Fruit fly (Drosophila melanogaster): ENCODE results near the gene CG3457.
A peak's percentile ranks its signal among the peaks of the same experiment; 100 is the strongest.

CG3457 gene

DNA sequence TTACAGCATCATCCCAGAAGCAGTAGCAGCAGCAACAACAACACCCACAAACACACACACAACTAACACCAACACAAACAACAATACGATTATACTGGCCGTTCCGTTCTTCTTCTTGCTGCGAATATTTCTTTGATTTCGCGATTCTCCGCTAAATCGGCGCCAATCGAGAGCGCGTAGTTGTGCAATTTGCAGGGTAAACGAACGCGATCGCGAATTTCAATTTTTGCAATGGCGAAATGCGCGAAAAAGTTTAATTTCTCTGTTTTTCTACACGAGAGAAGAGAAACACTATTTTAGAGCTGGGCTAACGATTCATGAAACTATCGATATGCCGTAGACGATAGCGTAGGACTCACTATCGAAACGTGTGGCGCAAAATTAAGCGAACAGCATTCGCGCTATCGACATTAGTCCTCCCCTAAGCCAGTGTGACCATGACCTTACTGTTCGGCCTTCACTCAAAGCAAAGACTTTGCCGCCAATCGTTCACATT, 28.9 kb upstream of the CG3457 start, which contains the start of gene wapl:
TSS of gene wapl (minus strand) at position 316 of the 496 bp plus-strand sequence.
- TF ChIP-seq noc (tag; optimal IDR thresholded peaks at IDR 0.05) = peak; percentile 29

DNA sequence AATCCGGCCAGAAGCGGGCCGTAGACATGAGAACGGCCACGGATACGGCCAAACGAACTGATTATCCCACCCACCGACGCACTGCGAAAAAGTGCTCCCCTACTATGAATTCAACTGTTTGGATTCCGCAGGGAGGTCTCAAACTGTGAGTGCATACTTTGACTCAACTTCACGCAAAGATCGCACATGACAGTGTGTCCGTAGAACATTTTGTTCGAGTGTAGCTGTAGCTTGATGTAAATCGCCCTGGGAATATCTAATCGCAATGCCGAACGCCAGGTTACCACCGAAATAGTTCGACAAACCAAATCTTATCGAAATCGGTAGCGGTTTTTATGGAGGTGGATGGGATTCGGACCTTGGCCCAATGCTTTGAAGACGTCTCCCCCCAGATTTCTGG, 26.6 kb upstream of the CG3457 start:
- TF ChIP-seq noc (tag; optimal IDR thresholded peaks at IDR 0.05) = no peak

DNA sequence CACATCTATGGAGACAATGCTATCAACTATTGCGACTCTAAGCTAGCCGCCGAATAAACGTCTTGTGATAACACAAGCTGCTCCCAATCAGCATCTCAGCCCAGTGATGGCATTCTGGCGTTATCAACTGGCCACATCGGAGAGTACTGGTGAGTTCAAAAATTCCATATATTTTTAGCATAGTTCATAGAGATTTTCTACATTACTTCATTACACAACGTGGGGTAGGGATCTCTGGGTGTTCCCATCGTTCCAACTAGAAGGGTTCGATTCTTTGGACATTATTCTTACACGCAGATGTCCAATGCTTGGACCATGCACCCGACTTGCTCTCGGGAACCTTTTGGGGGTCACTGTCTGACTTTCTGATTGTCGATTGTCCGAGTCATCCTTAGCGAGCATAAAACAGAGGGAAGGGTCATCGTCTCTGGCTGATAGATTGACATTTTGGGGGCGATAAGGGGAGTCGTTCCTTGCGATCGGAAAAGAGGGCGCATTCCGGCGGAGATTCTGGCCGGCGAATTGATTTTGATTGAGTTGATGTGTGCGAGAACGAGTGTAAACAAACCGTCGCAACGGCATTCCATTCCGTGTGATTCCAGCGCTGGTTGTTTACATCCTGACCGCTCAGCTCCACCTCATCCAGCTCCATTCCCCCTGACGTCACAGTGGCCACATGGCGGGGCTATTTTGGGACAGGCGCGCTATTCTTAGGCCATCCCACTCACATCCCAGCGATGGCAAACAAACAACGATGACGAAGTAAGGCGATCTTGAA, 25.3 kb upstream of the CG3457 start, which contains the start of the genes Cyp4d1 and CG3630:
TSS of gene Cyp4d1 (minus strand) at position 51 of the 778 bp plus-strand sequence.
TSS of gene CG3630 (plus strand) at position 67 of the 778 bp plus-strand sequence.
- peak; percentile 44 for TF ChIP-seq noc (tag; optimal IDR thresholded peaks at IDR 0.05)

DNA sequence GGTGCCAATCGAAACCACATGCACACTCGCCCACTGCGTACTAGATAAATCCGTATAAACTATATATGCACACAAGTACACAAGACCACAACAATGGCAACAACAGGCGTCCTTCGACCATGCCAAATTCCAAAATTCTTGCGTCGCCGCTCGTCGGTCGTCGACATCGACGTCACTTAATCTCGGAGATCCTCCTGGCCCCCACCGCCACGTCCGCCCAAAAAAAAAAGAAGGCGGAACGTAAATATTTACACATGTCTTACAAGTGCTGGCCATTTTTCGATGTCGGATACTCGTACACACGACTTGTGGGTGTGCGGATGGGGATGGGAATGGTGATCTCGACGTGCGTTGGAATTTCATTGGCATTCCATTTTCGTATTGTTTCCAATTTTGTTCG, 24.3 kb upstream of the CG3457 start:
- TF ChIP-seq noc (tag; optimal IDR thresholded peaks at IDR 0.05) = no peak

DNA sequence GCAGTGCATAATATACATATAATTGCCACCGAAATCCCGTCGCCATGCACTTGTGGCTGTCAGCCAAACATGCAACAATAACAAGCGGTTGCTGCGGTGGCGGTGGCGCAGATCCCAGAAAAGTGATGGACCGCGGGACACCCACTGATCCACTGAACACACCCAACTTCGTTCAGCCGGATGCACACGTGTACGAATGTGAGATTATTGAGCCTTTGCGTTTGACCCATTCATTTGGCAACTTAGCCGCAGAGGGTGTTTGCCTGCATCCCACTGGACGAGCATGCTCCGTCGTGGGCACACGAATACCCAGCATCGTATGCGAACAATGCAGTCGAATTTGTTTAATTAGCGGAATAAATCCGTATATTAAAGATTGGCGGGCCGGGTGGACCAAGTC, 22.2 kb upstream of the CG3457 start:
- no peak for TF ChIP-seq noc (tag; optimal IDR thresholded peaks at IDR 0.05)

DNA sequence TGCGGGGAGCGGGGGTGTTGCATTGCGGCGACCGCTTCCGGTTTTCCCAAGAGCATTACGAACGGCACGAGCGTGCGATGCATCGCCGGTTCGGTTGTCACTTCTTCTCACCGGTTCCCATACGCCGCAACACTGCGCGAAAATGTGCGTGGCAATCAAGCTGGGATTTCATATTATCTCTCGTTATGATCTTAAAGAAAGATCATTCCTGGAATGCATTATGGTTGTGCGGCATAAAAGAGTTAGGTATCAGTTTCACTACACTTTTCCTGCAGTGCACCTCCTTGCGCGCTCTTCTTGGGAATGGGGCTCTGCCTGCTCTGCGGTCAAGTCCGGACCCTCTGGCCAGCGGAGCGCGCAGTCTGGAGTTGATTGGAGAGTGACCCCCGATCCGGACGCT, 21.5 kb upstream of the CG3457 start:
- TF ChIP-seq noc (tag; optimal IDR thresholded peaks at IDR 0.05) = no peak

DNA sequence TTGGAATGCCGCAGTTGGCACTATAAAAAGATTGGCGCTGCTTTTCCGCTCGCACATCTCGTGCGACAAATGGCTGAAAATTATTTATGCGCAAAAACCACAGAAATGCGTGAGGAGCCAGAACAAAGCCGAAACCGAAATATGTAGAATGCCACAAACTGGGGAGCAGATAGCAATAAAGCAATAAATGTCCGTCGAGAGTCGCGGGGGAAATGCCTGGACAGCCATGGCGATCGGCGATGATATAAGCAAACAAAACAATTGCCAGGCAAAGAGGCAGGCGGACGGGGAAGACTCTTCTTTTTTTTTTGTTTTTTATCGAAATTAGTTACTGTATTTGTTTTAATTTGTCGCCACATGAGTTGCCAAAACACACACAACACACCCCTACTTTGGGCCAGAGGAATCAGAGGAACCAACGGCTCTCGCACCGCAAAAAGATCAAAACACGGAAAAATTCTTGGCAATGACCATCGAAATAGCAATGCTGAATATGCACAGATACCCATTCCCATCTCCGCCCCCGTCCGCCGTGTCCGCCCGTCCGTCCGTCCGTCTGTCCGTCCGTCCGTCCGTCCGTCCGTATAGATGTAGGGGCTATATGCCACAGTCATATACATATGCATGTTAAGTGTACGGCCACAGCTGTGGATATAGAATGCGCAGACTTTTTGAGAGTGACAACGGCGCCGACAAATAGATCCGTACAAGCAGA, 19.0 kb upstream of the CG3457 start:
- TF ChIP-seq noc (tag; optimal IDR thresholded peaks at IDR 0.05) = no peak

DNA sequence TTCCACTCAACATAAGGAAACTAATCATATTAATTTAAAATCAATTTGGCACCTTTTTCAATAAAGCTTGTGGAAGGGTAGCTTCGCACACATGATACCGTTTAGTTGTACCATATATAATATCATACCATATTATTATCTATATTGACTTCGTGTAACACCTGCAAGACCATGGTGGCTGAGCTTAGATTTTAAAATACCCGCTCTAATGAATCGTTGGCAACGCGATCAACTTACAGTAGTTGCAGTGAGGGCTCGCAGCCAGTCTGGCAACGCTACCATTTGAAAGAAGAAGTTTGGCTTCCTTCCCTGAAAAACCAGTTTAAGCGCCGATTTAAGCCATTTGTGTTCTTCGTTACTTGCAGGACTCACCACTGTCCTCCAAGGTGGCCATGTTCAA, 17.2 kb upstream of the CG3457 start:
- no peak for TF ChIP-seq noc (tag; optimal IDR thresholded peaks at IDR 0.05)

DNA sequence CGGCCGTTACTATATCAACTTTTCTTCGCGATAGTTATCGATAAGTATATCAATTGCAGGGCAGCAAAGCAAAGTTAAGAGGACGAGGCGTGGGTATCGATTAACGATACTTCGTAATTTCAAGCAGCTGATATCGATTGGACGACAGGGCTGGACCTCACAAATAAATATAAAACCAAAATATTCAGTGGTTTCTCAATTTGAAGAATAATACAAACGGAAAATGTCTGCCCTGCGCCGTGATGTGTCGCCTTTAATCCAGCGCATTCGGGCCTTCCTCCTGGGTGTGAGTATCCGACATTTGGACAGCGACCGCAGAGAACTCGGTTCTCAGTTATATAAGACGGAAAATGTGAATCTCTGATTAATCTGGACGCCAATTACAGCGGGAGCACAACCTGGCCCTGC, 15.2 kb upstream of the CG3457 start, which contains the start of gene ND-B14.5A:
TSS of gene ND-B14.5A (plus strand) at position 107 of the 408 bp plus-strand sequence.
- no peak for TF ChIP-seq noc (tag; optimal IDR thresholded peaks at IDR 0.05)

DNA sequence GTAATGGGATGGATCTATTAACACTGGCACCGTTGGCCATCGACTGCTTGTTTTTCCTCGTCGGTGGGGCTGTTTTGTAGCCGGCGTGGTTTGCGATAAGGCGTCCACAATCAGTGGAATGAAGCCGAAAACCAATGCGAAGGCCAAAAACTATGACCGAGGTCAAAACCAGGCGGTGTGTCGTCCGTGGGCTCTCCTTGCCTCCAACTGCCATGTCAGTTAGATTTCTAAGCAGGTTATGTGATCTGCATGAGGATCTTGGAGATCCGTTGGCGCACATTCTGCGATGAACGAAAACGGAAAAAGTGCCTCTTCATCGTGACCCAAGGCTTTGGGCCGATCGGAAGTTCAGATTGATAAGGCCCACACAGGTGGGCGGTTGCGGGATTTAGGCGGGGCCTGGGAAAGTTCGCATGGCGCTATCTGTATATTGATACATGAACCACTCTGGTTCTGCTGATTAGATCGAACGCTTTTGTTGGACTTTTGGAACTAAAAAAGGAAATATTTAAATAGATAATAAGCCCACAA, 12.3 kb upstream of the CG3457 start, which contains the start of gene Cyp4d14:
TSS of gene Cyp4d14 (minus strand) at position 51 of the 531 bp plus-strand sequence.
- TF ChIP-seq noc (tag; optimal IDR thresholded peaks at IDR 0.05) = no peak

DNA sequence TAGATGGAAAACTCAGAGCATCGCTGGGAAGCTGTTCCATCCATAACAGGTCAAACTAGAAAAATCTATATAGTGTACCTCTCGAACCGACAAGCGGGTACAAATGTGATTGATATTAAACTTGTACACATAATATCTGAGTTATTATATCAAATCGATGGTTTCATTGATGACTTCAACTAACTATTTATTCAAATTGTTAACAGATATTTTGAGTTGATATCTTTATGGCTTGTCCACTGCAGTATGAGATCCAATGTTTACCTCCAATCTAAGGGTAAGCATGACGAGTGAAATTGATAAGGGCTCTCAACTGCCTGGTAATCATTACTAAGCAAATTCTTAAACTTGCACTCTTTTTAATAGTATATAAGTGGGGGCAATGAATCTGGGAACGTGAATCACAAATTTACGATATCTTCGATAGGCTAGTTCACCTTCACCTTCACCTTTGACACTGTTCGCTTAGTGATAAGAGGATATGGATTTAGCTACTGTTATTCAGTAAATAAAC, 11.6 kb upstream of the CG3457 start, which contains the start of gene Cyp4d2:
TSS of gene Cyp4d2 (plus strand) at position 51 of the 514 bp plus-strand sequence.
- no peak for TF ChIP-seq noc (tag; optimal IDR thresholded peaks at IDR 0.05)

DNA sequence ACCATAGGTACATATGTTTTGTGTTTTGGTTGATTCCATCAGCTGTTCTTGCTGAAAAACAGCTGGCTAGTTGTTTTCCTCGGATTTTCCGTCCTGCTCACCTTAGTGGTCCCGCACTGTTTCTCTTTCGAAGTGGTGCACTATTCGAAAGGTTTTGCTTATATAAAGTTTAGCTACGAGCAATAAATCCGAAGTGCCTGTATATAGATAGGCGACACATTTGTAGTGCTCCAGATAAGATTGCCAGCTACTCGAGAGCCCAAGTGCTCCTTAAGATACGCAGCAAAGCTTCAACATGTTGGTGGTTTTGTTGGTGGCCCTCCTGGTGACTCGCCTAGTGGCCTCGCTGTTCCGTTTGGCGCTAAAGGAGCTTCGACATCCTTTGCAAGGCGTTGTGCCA, 8.8 kb upstream of the CG3457 start, which contains the start of gene Cyp4ae1:
TSS of gene Cyp4ae1 (plus strand) at position 206 of the 400 bp plus-strand sequence.
- TF ChIP-seq noc (tag; optimal IDR thresholded peaks at IDR 0.05) = no peak

DNA sequence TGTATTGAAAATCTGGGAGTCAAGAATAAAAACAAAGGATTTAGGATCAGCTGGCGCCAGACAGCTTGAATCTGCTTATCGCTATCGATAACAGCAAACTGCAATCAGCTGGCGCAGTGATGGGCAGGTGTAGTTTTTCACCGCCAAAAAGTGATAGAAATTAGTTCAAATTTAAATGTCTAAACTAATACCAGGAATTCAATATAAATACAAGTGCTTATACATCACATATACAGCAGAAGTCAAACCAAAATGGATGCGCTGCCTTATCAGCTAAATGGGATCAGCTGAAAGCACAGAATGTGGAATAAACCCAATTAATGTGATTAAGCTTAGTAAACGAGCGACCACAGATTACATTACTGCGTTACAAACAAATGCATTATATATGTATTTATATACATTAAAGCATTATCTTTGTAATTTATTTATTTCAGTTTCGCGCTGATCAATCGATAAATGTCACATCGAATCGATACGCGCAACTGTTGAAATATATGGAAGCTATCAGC, 6.8 kb upstream of the CG3457 start, which contains the start of gene pn:
TSS of gene pn (plus strand) at position 462 of the 512 bp plus-strand sequence.
- no peak for TF ChIP-seq noc (tag; optimal IDR thresholded peaks at IDR 0.05)

DNA sequence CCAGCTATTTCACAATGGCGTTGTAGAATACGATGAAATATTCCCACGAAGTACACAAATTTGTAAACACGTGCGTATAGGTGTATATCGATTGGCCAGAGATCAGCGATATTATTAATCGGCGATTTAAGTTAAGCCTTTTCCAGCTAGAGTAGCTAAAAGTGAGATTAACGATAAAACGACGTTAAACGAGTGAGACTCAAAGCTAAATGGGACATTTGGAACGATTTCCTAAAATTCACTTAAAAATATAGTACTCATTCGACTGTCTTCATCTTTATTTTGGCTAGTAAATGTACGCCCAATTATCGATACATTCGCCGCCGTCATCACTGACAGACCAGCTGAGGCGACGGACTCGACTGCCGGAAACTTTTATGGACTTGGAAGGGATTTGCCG, 3.1 kb upstream of the CG3457 start, which contains the start of the genes Nmd3 and CG17776:
TSS of gene Nmd3 (minus strand) at position 106 of the 400 bp plus-strand sequence.
TSS of gene CG17776 (plus strand) at position 163 of the 400 bp plus-strand sequence.
- peak; percentile 36 for TF ChIP-seq noc (tag; optimal IDR thresholded peaks at IDR 0.05)

DNA sequence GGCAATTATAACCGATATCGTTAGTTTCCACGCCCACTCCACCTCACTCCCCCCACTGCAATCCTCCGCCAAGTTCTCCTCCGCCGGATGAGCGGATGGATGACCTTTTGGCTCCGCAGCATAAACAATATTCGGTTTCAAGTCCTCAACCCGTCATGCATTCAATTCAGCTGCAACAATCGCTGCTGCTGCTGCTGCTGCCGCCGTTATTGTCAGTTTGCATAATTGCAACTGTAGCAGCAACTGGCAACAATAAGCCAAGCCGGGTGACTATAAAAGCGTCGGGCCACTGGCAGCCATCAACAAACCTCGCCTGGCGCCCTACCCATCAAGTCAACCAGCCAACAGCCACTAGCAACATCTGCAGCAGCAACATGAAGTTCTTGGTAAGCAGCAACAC, 1.1 kb upstream of the CG3457 start, which contains the start of gene CG17777:
TSS of gene CG17777 (plus strand) at position 301 of the 400 bp plus-strand sequence.
- no peak for TF ChIP-seq noc (tag; optimal IDR thresholded peaks at IDR 0.05)
